Fruit fly (Drosophila melanogaster): Measurements from ENCODE around the gene eIF3g1.

DNA sequence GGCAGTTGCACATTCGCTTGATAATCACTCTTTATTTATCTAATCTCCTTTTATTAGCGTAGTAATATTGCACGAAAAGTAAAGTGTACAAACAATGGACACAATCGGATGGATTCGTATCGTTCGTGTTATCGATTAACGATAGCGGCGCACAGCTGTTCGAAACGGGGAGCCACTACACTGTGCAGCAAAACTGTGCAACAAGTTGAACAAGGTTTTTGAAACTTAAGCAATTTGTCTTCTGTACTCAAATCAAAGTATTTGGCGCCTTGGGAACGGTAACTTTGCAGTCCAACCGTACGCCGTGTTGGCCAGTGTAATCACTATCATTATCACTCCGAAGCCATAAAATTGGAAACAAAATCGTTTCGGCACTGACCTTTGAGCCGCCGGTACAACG is 9.5 kb upstream of the eIF3g1 start, which contains the start of the genes Tsp3A and Seipin:
- TF ChIP-seq sv (GFP tag; optimal IDR thresholded peaks at IDR 0.05) (peak; percentile 62), h (GFP tag; optimal IDR thresholded peaks at IDR 0.05) (peak; percentile 90), usp (GFP tag; optimal IDR thresholded peaks at IDR 0.05) (no peak), jim (GFP tag; optimal IDR thresholded peaks at IDR 0.05) (no peak), dl (GFP tag; optimal IDR thresholded peaks at IDR 0.05; ENCODE audit: insufficient read depth in 1 of 2, partially characterized antibody in 2 of 2) (no peak), Abd-B (GFP tag; optimal IDR thresholded peaks at IDR 0.05) (no peak)

All from whole organism, wandering third instar larva.